Worm (Caenorhabditis elegans): ENCODE measurements around the gene T25B9.3.

Gene T25B9.3

ce11 chrIV:10790353-10790752 is 45.8 kb downstream of the T25B9.3 start, which contains the start of gene pept-2:
Gene pept-2, plus strand, starts transcription at chrIV:10790653.
- peak; percentile 31 for TF ChIP-seq nhr-25 (tag; optimal IDR thresholded peaks at IDR 0.05)
- no peak for TF ChIP-seq unc-39 (tag; optimal IDR thresholded peaks at IDR 0.05)

- TF ChIP-seq unc-55 (GFP tag; optimal IDR thresholded peaks at IDR 0.05): no peak
- TF ChIP-seq nhr-129 (tag; optimal IDR thresholded peaks at IDR 0.05): peak; percentile 8
- TF ChIP-seq crh-2 (tag; optimal IDR thresholded peaks at IDR 0.05): peak; percentile 45
These were observed 51.1 kb downstream of the T25B9.3 start for ce11 chrIV:10795678-10796077.

DNA sequence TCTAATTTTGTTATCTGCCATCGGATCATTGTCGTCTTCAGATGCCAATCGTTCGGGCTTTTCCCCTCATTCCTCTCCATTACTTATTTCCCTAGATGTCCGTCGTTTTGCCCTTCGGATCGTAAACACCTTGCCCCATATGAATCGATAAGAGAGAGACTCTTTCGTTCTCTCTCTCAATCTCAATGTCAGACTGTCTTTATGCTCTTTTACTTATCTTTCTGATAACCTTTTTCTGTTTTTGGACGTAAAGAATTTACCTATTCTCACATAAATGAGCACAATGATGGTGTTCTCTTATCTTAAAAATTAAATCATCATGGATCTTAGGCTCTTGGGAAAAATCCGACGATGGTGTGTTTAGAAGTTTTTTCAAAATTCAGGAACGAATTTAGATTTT is 52.1 kb downstream of the T25B9.3 start:
- TF ChIP-seq F13H6.1 (tag; optimal IDR thresholded peaks at IDR 0.05) (no peak), mab-5 (tag; optimal IDR thresholded peaks at IDR 0.05) (no peak), lin-39 (tag; optimal IDR thresholded peaks at IDR 0.05) (no peak), snpc-4 (tag; optimal IDR thresholded peaks at IDR 0.05) (no peak), Y55F3AM.14 (GFP tag; optimal IDR thresholded peaks at IDR 0.05) (no peak), crh-2 (tag; optimal IDR thresholded peaks at IDR 0.05) (no peak), aly-2 (tag; optimal IDR thresholded peaks at IDR 0.05) (no peak), zag-1 (tag; optimal IDR thresholded peaks at IDR 0.05) (no peak), fos-1 (tag; optimal IDR thresholded peaks at IDR 0.05) (peak; percentile 34), nhr-25 (tag; optimal IDR thresholded peaks at IDR 0.05) (no peak), sma-9 (GFP tag; optimal IDR thresholded peaks at IDR 0.05) (peak; percentile 12), sma-9 (tag; optimal IDR thresholded peaks at IDR 0.05) (no peak), ama-1 (optimal IDR thresholded peaks at IDR 0.05) (no peak), skn-1 (tag; optimal IDR thresholded peaks at IDR 0.05) (no peak), blmp-1 (tag; optimal IDR thresholded peaks at IDR 0.05; ENCODE audit: insufficient read depth) (no peak), lin-11 (tag; optimal IDR thresholded peaks at IDR 0.05) (no peak), lin-13 (GFP tag; optimal IDR thresholded peaks at IDR 0.05) (no peak), unc-55 (GFP tag; optimal IDR thresholded peaks at IDR 0.05) (no peak), C34F6.9 (tag; optimal IDR thresholded peaks at IDR 0.05) (no peak), nhr-237 (tag; optimal IDR thresholded peaks at IDR 0.05) (no peak), egl-27 (tag; optimal IDR thresholded peaks at IDR 0.05) (no peak), sma-3 (GFP tag; optimal IDR thresholded peaks at IDR 0.05) (no peak), ZK546.5 (tag; optimal IDR thresholded peaks at IDR 0.05) (no peak), gmeb-1 (tag; optimal IDR thresholded peaks at IDR 0.05) (peak; percentile 20)
